Fruit fly (Drosophila melanogaster) whole organism, embryonic: ENCODE results near the gene CG13392.

Experiments
- Ada2b ChIP-seq: fragments of 200-800 bp; sonication (Bioruptor generic); IDR thresholded peaks from 2 replicates; pipeline ENCODE4 v1.3.6; 2022; ENCODE audit warnings: missing biosample characterization, missing genetic modification characterization
- B-H1 ChIP-seq: fragments of 200-800 bp; sonication (Bioruptor generic); IDR thresholded peaks from 3 replicates; pipeline ENCODE4 v1.3.6; 2022; ENCODE audit warnings: missing biosample characterization, missing genetic modification characterization
- CG10366 ChIP-seq: fragments of 200-800 bp; sonication (Bioruptor generic); IDR thresholded peaks from 2 replicates; pipeline ENCODE4 v1.3.6; 2022; ENCODE audit warnings: missing biosample characterization, missing genetic modification characterization
- CG11456 ChIP-seq: fragments of 200-800 bp; sonication (Bioruptor generic); IDR thresholded peaks from 3 replicates; pipeline ENCODE4 v1.3.6; 2022; ENCODE audit warnings: missing biosample characterization, missing genetic modification characterization
- CG12659 ChIP-seq: fragments of 200-800 bp; sonication (Bioruptor generic); optimal IDR thresholded peaks from 3 replicates; lab custom pipeline; 2017; ENCODE audit warnings: mild to moderate bottlenecking, missing biosample characterization, missing genetic modification reagents, missing genetic modification characterization
- CG14965 ChIP-seq: fragments of 200-800 bp; sonication (Bioruptor generic); optimal IDR thresholded peaks from 2 replicates; lab custom pipeline; 2016; ENCODE audit warnings: missing biosample characterization, missing genetic modification characterization, borderline replicate concordance
- CG15011 ChIP-seq: fragments of 200-800 bp; sonication (Bioruptor generic); optimal IDR thresholded peaks from 3 replicates; lab custom pipeline; 2018; ENCODE audit warnings: missing biosample characterization, mild to moderate bottlenecking, missing genetic modification characterization
- CG15269 ChIP-seq: fragments of 200-800 bp; sonication (Bioruptor generic); optimal IDR thresholded peaks from 2 replicates; lab custom pipeline; 2018; ENCODE audit warnings: missing biosample characterization, mild to moderate bottlenecking, missing genetic modification characterization, moderate library complexity
- CG1529 ChIP-seq: fragments of 200-800 bp; sonication (Bioruptor generic); optimal IDR thresholded peaks from 3 replicates; lab custom pipeline; 2018; ENCODE audit warnings: missing biosample characterization, missing genetic modification characterization
- CG15514 ChIP-seq: fragments of 200-800 bp; sonication (Bioruptor generic); optimal IDR thresholded peaks from 3 replicates; lab custom pipeline; 2017; ENCODE audit warnings: missing biosample characterization, missing genetic modification characterization, mild to moderate bottlenecking, moderate library complexity, missing genetic modification reagents
- CG17612 ChIP-seq: fragments of 200-800 bp; sonication (Bioruptor generic); IDR thresholded peaks from 2 replicates; pipeline ENCODE4 v1.3.6; 2022; ENCODE audit warnings: missing biosample characterization, missing genetic modification characterization
- CG2199 ChIP-seq: fragments of 200-800 bp; sonication (Bioruptor generic); IDR thresholded peaks from 3 replicates; pipeline ENCODE4 v1.3.6; 2022; ENCODE audit warnings: missing biosample characterization, missing genetic modification characterization
- CG2712 ChIP-seq: fragments of 200-800 bp; optimal IDR thresholded peaks from 3 replicates; lab custom pipeline; 2019; ENCODE audit warnings: missing biosample characterization, mild to moderate bottlenecking, missing genetic modification characterization, moderate library complexity
- CG30020 ChIP-seq: fragments of 200-800 bp; optimal IDR thresholded peaks from 2 replicates; lab custom pipeline; 2019; ENCODE audit warnings: missing biosample characterization, mild to moderate bottlenecking, missing genetic modification characterization, moderate library complexity
- CG31224 ChIP-seq: fragments of 200-800 bp; sonication (Bioruptor generic); IDR thresholded peaks from 2 replicates; pipeline ENCODE4 v1.3.6; 2022; ENCODE audit warnings: missing biosample characterization, missing genetic modification characterization
- CG32772 ChIP-seq: fragments of 200-800 bp; sonication (Bioruptor generic); IDR thresholded peaks from 2 replicates; pipeline ENCODE4 v1.3.6; 2022; ENCODE audit warnings: missing biosample characterization, missing genetic modification characterization
- CG33557 ChIP-seq: fragments of 200-800 bp; sonication (Bioruptor generic); optimal IDR thresholded peaks from 2 replicates; lab custom pipeline; 2019; ENCODE audit warnings: missing biosample characterization, mild to moderate bottlenecking, missing genetic modification characterization, moderate library complexity
- CG34224 ChIP-seq: fragments of 200-800 bp; sonication (Bioruptor generic); IDR thresholded peaks from 3 replicates; pipeline ENCODE4 v1.3.6; 2022; ENCODE audit warnings: missing biosample characterization, missing genetic modification characterization; ENCODE audit not compliant: partially characterized antibody
- CG3726 ChIP-seq: fragments of 200-800 bp; sonication (Bioruptor generic); IDR thresholded peaks from 3 replicates; pipeline ENCODE4, ENCODE4 v1.3.6; 2022; ENCODE audit warnings: missing biosample characterization, missing genetic modification characterization
- CG3847 ChIP-seq: fragments of 200-800 bp; sonication (Bioruptor generic); IDR thresholded peaks from 2 replicates; pipeline ENCODE4 v1.3.6; 2022; ENCODE audit warnings: missing biosample characterization, missing genetic modification characterization
- CG5245 ChIP-seq: fragments of 200-800 bp; sonication (Bioruptor generic); optimal IDR thresholded peaks from 3 replicates; lab custom pipeline; 2016; ENCODE audit warnings: missing biosample characterization, missing genetic modification characterization
- CG6765 ChIP-seq: fragments of 200-800 bp; sonication (Bioruptor generic); optimal IDR thresholded peaks from 3 replicates; lab custom pipeline; 2017; ENCODE audit warnings: missing biosample characterization, mild to moderate bottlenecking, missing genetic modification characterization
- CG7357 ChIP-seq: fragments of 200-800 bp; sonication (Bioruptor generic); IDR thresholded peaks from 3 replicates; pipeline ENCODE4 v1.3.6; 2022; ENCODE audit warnings: missing biosample characterization, missing genetic modification characterization
- CG7839 ChIP-seq: fragments of 200-800 bp; sonication (Bioruptor generic); optimal IDR thresholded peaks from 3 replicates; lab custom pipeline; 2018; ENCODE audit warnings: missing biosample characterization, mild to moderate bottlenecking, missing genetic modification characterization, moderate library complexity
- CG8478 ChIP-seq: fragments of >200 bp; optimal IDR thresholded peaks from 2 replicates; lab custom pipeline; 2018
- CrebB ChIP-seq: fragments of 200-800 bp; sonication (Bioruptor generic); optimal IDR thresholded peaks from 3 replicates; lab custom pipeline; 2018; ENCODE audit warnings: missing biosample characterization, mild to moderate bottlenecking, missing genetic modification characterization
- D19B ChIP-seq: fragments of 200-800 bp; sonication (Bioruptor generic); optimal IDR thresholded peaks from 2 replicates; lab custom pipeline; 2017; ENCODE audit warnings: missing biosample characterization, mild to moderate bottlenecking, missing genetic modification characterization
- Doc3 ChIP-seq: fragments of 200-800 bp; sonication (Bioruptor generic); IDR thresholded peaks from 3 replicates; pipeline ENCODE4 v1.3.6; 2022; ENCODE audit warnings: missing biosample characterization, missing genetic modification characterization; ENCODE audit not compliant: partially characterized antibody
- Lpt ChIP-seq: fragments of >200 bp; optimal IDR thresholded peaks from 2 replicates; lab custom pipeline; 2018; ENCODE audit warnings: missing biosample characterization, missing genetic modification characterization
- Oli ChIP-seq: fragments of 200-800 bp; sonication (Bioruptor generic); optimal IDR thresholded peaks from 2 replicates; lab custom pipeline; 2018; ENCODE audit warnings: missing biosample characterization, mild to moderate bottlenecking, missing genetic modification characterization, moderate library complexity
- Optix ChIP-seq: fragments of 200-800 bp; sonication (Bioruptor generic); IDR thresholded peaks from 3 replicates; pipeline ENCODE4 v1.3.6; 2022; ENCODE audit warnings: missing biosample characterization, missing genetic modification characterization
- Ravus ChIP-seq: fragments of 200-800 bp; sonication (Bioruptor generic); IDR thresholded peaks from 2 replicates; pipeline ENCODE4 v1.3.6; 2022; ENCODE audit warnings: missing biosample characterization, missing genetic modification characterization
- Rx ChIP-seq: fragments of 200-800 bp; sonication (Bioruptor generic); IDR thresholded peaks from 2 replicates; pipeline ENCODE4 v1.3.6; 2022; ENCODE audit warnings: missing biosample characterization, missing genetic modification characterization
- Six4 ChIP-seq: fragments of 200-800 bp; sonication (Bioruptor generic); optimal IDR thresholded peaks from 2 replicates; lab custom pipeline; 2016; ENCODE audit warnings: missing biosample characterization, missing genetic modification characterization
- Taf1 ChIP-seq: fragments of 200-800 bp; sonication (Bioruptor generic); IDR thresholded peaks from 2 replicates; pipeline ENCODE4 v1.3.6; 2022; ENCODE audit warnings: missing biosample characterization, missing genetic modification characterization
- YL-1 ChIP-seq: fragments of 200-800 bp; sonication (Bioruptor generic); optimal IDR thresholded peaks from 3 replicates; lab custom pipeline; 2017; ENCODE audit warnings: missing biosample characterization, mild to moderate bottlenecking, missing genetic modification characterization
- ab ChIP-seq: fragments of 200-800 bp; sonication (Bioruptor generic); optimal IDR thresholded peaks from 2 replicates; lab custom pipeline; 2016; ENCODE audit warnings: missing biosample characterization, missing genetic modification characterization
- danr ChIP-seq: fragments of 200-800 bp; sonication (Bioruptor generic); IDR thresholded peaks from 2 replicates; pipeline ENCODE4 v1.3.6; 2022; ENCODE audit warnings: missing biosample characterization, missing genetic modification characterization
- gce ChIP-seq: fragments of 200-800 bp; sonication (Bioruptor generic); IDR thresholded peaks from 3 replicates; pipeline ENCODE4 v1.3.6; 2022; ENCODE audit warnings: missing biosample characterization, missing genetic modification characterization
- hkb ChIP-seq, 2 experiments: fragments of 200-800 bp in 1 of 2; fragments of >200 bp in 1 of 2; sonication (Bioruptor generic) in 1 of 2; IDR thresholded peaks in 1 of 2; optimal IDR thresholded peaks in 1 of 2; 2 replicates each; pipeline versions ENCODE4 v1.3.6 to Lab custom; 2017 to 2022; ENCODE audit warnings: missing biosample characterization in 1 of 2, missing genetic modification characterization in 1 of 2
- jumu ChIP-seq: fragments of 200-800 bp; sonication (Bioruptor generic); optimal IDR thresholded peaks from 3 replicates; lab custom pipeline; 2016; ENCODE audit warnings: missing biosample characterization, missing genetic modification characterization
- pfk ChIP-seq: fragments of 200-800 bp; sonication (Bioruptor generic); optimal IDR thresholded peaks from 2 replicates; lab custom pipeline; 2018; ENCODE audit warnings: missing biosample characterization, mild to moderate bottlenecking, missing genetic modification characterization, moderate library complexity
- psq ChIP-seq: fragments of 200-800 bp; sonication (Bioruptor generic); optimal IDR thresholded peaks from 2 replicates; lab custom pipeline; 2017; ENCODE audit warnings: missing biosample characterization, missing genetic modification characterization
- so ChIP-seq: fragments of 200-800 bp; sonication (Bioruptor generic); IDR thresholded peaks from 3 replicates; pipeline ENCODE4 v1.3.6; 2022; ENCODE audit warnings: missing biosample characterization, missing genetic modification characterization
- sqz ChIP-seq: fragments of 200-800 bp; sonication (Bioruptor generic); optimal IDR thresholded peaks from 3 replicates; lab custom pipeline; 2018; ENCODE audit warnings: missing biosample characterization, mild to moderate bottlenecking, missing genetic modification characterization
- tgo ChIP-seq: fragments of 200-800 bp; sonication (Bioruptor generic); IDR thresholded peaks from 3 replicates; pipeline ENCODE4 v1.3.6; 2022; ENCODE audit warnings: missing biosample characterization, missing genetic modification characterization
- unc-4 ChIP-seq: fragments of 200-800 bp; sonication (Bioruptor generic); IDR thresholded peaks from 2 replicates; pipeline ENCODE4 v1.3.6; 2022; ENCODE audit warnings: missing biosample characterization, missing genetic modification characterization; ENCODE audit not compliant: partially characterized antibody
- wdn ChIP-seq: fragments of 200-800 bp; sonication (Bioruptor generic); IDR thresholded peaks from 2 replicates; pipeline ENCODE4 v1.3.6; 2022; ENCODE audit warnings: missing biosample characterization, missing genetic modification characterization
- wek ChIP-seq: fragments of 200-800 bp; sonication (Bioruptor generic); optimal IDR thresholded peaks from 3 replicates; lab custom pipeline; 2018; ENCODE audit warnings: missing biosample characterization, mild to moderate bottlenecking, missing genetic modification characterization, moderate library complexity
- zen2 ChIP-seq: fragments of 200-800 bp; sonication (Bioruptor generic); IDR thresholded peaks from 3 replicates; pipeline ENCODE4 v1.3.6; 2022; ENCODE audit warnings: missing biosample characterization, missing genetic modification characterization; ENCODE audit not compliant: partially characterized antibody

The CG13392 gene

dm6 chr2L:8362273-8362954, 20.2 kb downstream of the CG13392 start, which contains the start of gene CG7627 (continued):
- TF ChIP-seq wdn (GFP tag; lab: Robert Waterston, UW), result peak; percentile 58
- no peak for TF ChIP-seq B-H1 (GFP tag; lab: Robert Waterston, UW)
- TF ChIP-seq sqz (GFP tag; lab: Kevin White, UChicago), result peak; percentile 53
- no peak for TF ChIP-seq CG17612 (GFP tag; lab: Robert Waterston, UW)
- no peak for TF ChIP-seq CG8478 (lab: Kevin White, UChicago)
- peak; percentile 74 for TF ChIP-seq so
- TF ChIP-seq psq (GFP tag; lab: Kevin White, UChicago), result no peak
- TF ChIP-seq zen2, result no peak
- peak; percentile 54 for TF ChIP-seq Oli
- peak; percentile 32 for TF ChIP-seq CG30020
- TF ChIP-seq CG5245 (GFP tag; lab: Kevin White, UChicago), result peak; percentile 61
- TF ChIP-seq CG12659, result peak; percentile 73
- TF ChIP-seq pfk (GFP tag; lab: Kevin White, UChicago), result no peak
- 0 out of 3 replicates have a peak, but pooled peaks have one; percentile 51 for TF ChIP-seq CG3726 (GFP tag; lab: Robert Waterston, UW)
- peak; percentile 88 for TF ChIP-seq CG11456
- TF ChIP-seq unc-4 (GFP tag; lab: Robert Waterston, UW), result no peak
- TF ChIP-seq ab (GFP tag; lab: Kevin White, UChicago), result peak; percentile 72
- TF ChIP-seq CG33557, result peak; percentile 43
- TF ChIP-seq CG6765 (GFP tag; lab: Kevin White, UChicago), result peak; percentile 67
- TF ChIP-seq wek (GFP tag; lab: Kevin White, UChicago), result peak; percentile 30
- TF ChIP-seq Ravus (GFP tag; lab: Robert Waterston, UW), result peak; percentile 54
- peak; percentile 76 for TF ChIP-seq CG15269
- no peak for TF ChIP-seq Doc3
- TF ChIP-seq CG7839 (tag; lab: Kevin White, UChicago), result peak; percentile 80
- no peak for TF ChIP-seq hkb (optimal IDR thresholded peaks at IDR 0.05; lab: Kevin White, UChicago)
- peak; percentile 84 for TF ChIP-seq hkb (GFP tag; IDR thresholded peaks at IDR 0.05; lab: Robert Waterston, UW)
- peak; percentile 64 for TF ChIP-seq D19B (GFP tag; lab: Kevin White, UChicago)
- no peak for TF ChIP-seq CG34224
- no peak for TF ChIP-seq CG2199 (GFP tag; lab: Robert Waterston, UW)
- TF ChIP-seq CG10366 (GFP tag; lab: Robert Waterston, UW), result peak; percentile 73
- no peak for TF ChIP-seq CG14965 (GFP tag; lab: Kevin White, UChicago)
- peak; percentile 59 for TF ChIP-seq Six4 (GFP tag; lab: Kevin White, UChicago)
- TF ChIP-seq YL-1 (GFP tag; lab: Kevin White, UChicago), result no peak
- peak; percentile 64 for TF ChIP-seq CrebB (tag; lab: Kevin White, UChicago)
- peak; percentile 31; the same call in 1 of the 3 replicates for TF ChIP-seq gce
- TF ChIP-seq CG32772 (GFP tag; lab: Robert Waterston, UW), result peak; percentile 56
- TF ChIP-seq Taf1 (GFP tag; lab: Robert Waterston, UW), result peak; percentile 69
- no peak for TF ChIP-seq Lpt (GFP tag; lab: Kevin White, UChicago)
- TF ChIP-seq CG7357 (GFP tag; lab: Robert Waterston, UW), result peak; percentile 73; the same call in 2 of the 3 replicates
- TF ChIP-seq CG2712, result peak; percentile 79
- peak; percentile 20 for TF ChIP-seq CG1529
- 0 out of 2 replicates have a peak, but pooled peaks have one; percentile 40 for TF ChIP-seq danr (GFP tag; lab: Robert Waterston, UW)
- TF ChIP-seq tgo (GFP tag; lab: Robert Waterston, UW), result peak; percentile 74
- TF ChIP-seq CG15514 (GFP tag; lab: Kevin White, UChicago), result peak; percentile 53
- TF ChIP-seq CG3847 (GFP tag; lab: Robert Waterston, UW), result peak; percentile 74
- peak; percentile 83 for TF ChIP-seq Ada2b (GFP tag; lab: Robert Waterston, UW)
- peak; percentile 60 for TF ChIP-seq Rx (GFP tag; lab: Robert Waterston, UW)
- peak; percentile 76 for TF ChIP-seq jumu (GFP tag; lab: Kevin White, UChicago)
- TF ChIP-seq CG31224 (GFP tag; lab: Robert Waterston, UW), result peak; percentile 96
- TF ChIP-seq Optix (GFP tag; lab: Robert Waterston, UW), result peak; percentile 64; the same call in 1 of the 3 replicates
- peak; percentile 1 for TF ChIP-seq CG15011 (GFP tag; lab: Kevin White, UChicago)
